Fruit fly (Drosophila melanogaster) whole organism, pupa: ENCODE measurements around the gene CG32533.

Experiments used
- CG10348 ChIP-seq: fragments of 200-800 bp; sonication (Bioruptor generic); IDR thresholded peaks from 2 replicates; pipeline ENCODE4 v1.3.6; 2022; ENCODE audit warnings: missing biosample characterization, missing genetic modification characterization
- CG32121 ChIP-seq: fragments of 200-800 bp; sonication (Bioruptor generic); IDR thresholded peaks from 2 replicates; pipeline ENCODE4 v1.3.6; 2022; ENCODE audit warnings: missing biosample characterization, missing genetic modification characterization
- CG34367 ChIP-seq: fragments of 200-800 bp; sonication (Bioruptor generic); optimal IDR thresholded peaks from 2 replicates; lab custom pipeline; 2018; ENCODE audit warnings: missing biosample characterization, mild to moderate bottlenecking, missing genetic modification characterization
- CG8159 ChIP-seq: fragments of 200-800 bp; sonication (Bioruptor generic); optimal IDR thresholded peaks from 3 replicates; lab custom pipeline; 2018; ENCODE audit warnings: missing biosample characterization, mild to moderate bottlenecking, missing genetic modification characterization, moderate library complexity
- Ets98B ChIP-seq: fragments of 200-800 bp; sonication (Bioruptor generic); IDR thresholded peaks from 2 replicates; pipeline ENCODE4 v1.3.6; 2022; ENCODE audit warnings: missing biosample characterization, missing genetic modification characterization
- Snoo ChIP-seq: fragments of 200-800 bp; sonication (Bioruptor generic); optimal IDR thresholded peaks from 3 replicates; lab custom pipeline; 2017; ENCODE audit warnings: missing biosample characterization, mild to moderate bottlenecking, missing genetic modification characterization, inconsistent platforms

dm6 chrX:19504170-19504765 lies 25.1 kb upstream of the CG32533 start:
- TF ChIP-seq CG32121 (GFP tag; lab: Robert Waterston, UW) = no peak
- TF ChIP-seq Ets98B (GFP tag; lab: Robert Waterston, UW) = no peak
- TF ChIP-seq CG10348 (GFP tag; lab: Robert Waterston, UW) = no peak
- no peak for TF ChIP-seq CG8159 (tag; lab: Kevin White, UChicago)
- TF ChIP-seq Snoo (tag; lab: Kevin White, UChicago) = no peak
- no peak for TF ChIP-seq CG34367 (tag; lab: Kevin White, UChicago)
